Worm (Caenorhabditis elegans) whole organism, late embryonic: Measurements from ENCODE around the gene rpl-10.

Experiments used
- ama-1 ChIP-seq: fragments of 150-350 bp; optimal IDR thresholded peaks from 2 replicates; lab custom pipeline; 2014
- ceh-34 ChIP-seq: sonication (generic microtip); optimal IDR thresholded peaks from 2 replicates; lab custom pipeline; 2016; ENCODE audit warnings: mild to moderate bottlenecking, missing genetic modification characterization, missing compliant biosample characterization
- ceh-48 ChIP-seq: sonication (generic microtip); optimal IDR thresholded peaks from 2 replicates; lab custom pipeline; 2016; ENCODE audit warnings: missing genetic modification characterization, inconsistent platforms, missing compliant biosample characterization
- dmd-4 ChIP-seq: sonication (generic microtip); optimal IDR thresholded peaks from 2 replicates; lab custom pipeline; 2016; ENCODE audit warnings: borderline replicate concordance, missing genetic modification characterization, missing compliant biosample characterization
- elt-4 ChIP-seq: sonication (generic microtip); optimal IDR thresholded peaks from 2 replicates; lab custom pipeline; 2016; ENCODE audit warnings: missing genetic modification characterization, missing compliant biosample characterization
- hlh-8 ChIP-seq: sonication (generic microtip); optimal IDR thresholded peaks from 2 replicates; lab custom pipeline; 2016; ENCODE audit warnings: missing genotype, missing genetic modification characterization, missing compliant biosample characterization
- lim-6 ChIP-seq: sonication (generic microtip); optimal IDR thresholded peaks from 2 replicates; lab custom pipeline; 2016; ENCODE audit warnings: missing genetic modification characterization, missing compliant biosample characterization
- lin-11 ChIP-seq: fragments of 200-800 bp; sonication (Bioruptor generic); optimal IDR thresholded peaks from 2 replicates; lab custom pipeline; 2018; ENCODE audit warnings: mild to moderate bottlenecking, missing genetic modification characterization, missing compliant biosample characterization
- nhr-11 ChIP-seq: fragments of 150-350 bp; optimal IDR thresholded peaks from 2 replicates; lab custom pipeline; 2014; ENCODE audit warnings: missing biosample characterization, missing genetic modification characterization
- pag-3 ChIP-seq: sonication (generic microtip); optimal IDR thresholded peaks from 2 replicates; lab custom pipeline; 2016; ENCODE audit warnings: missing compliant biosample characterization, missing genetic modification characterization, borderline replicate concordance
- pha-4 ChIP-seq: fragments of 150-350 bp; optimal IDR thresholded peaks from 2 replicates; lab custom pipeline; 2018; ENCODE audit warnings: missing biosample characterization, missing genetic modification reagents, missing genetic modification characterization
- pqm-1 ChIP-seq: sonication (generic microtip); optimal IDR thresholded peaks from 2 replicates; lab custom pipeline; 2016; ENCODE audit warnings: missing genetic modification characterization, missing compliant biosample characterization
- ref-2 ChIP-seq: sonication (generic microtip); optimal IDR thresholded peaks from 2 replicates; lab custom pipeline; 2016; ENCODE audit warnings: missing genetic modification characterization, missing compliant biosample characterization
- unc-42 ChIP-seq: sonication (generic microtip); optimal IDR thresholded peaks from 2 replicates; lab custom pipeline; 2016; ENCODE audit warnings: missing genotype, missing genetic modification characterization, missing compliant biosample characterization

- TF ChIP-seq ceh-34 (tag; lab: Kevin White, UChicago) (no peak), nhr-11 (no peak), ceh-48 (no peak), pha-4 (tag; lab: Kevin White, UChicago) (no peak), lim-6 (tag; lab: Kevin White, UChicago) (no peak), hlh-8 (tag; lab: Kevin White, UChicago) (no peak), dmd-4 (no peak), pag-3 (no peak), lin-11 (tag; lab: Kevin White, UChicago) (no peak), ama-1 (lab: Kevin White, UChicago) (no peak), pqm-1 (tag; lab: Kevin White, UChicago) (no peak), elt-4 (tag; lab: Kevin White, UChicago) (no peak), ref-2 (tag; lab: Kevin White, UChicago) (no peak), unc-42 (tag; lab: Kevin White, UChicago) (no peak)
These were observed 50.2 kb downstream of the rpl-10 start for ce11 chrII:8193922-8194321.
